Fruit fly (Drosophila melanogaster) whole organism, embryonic: ENCODE measurements around the gene CG15196.

ENCODE experiments used
- Blimp-1 ChIP-seq: fragments of 200-800 bp; sonication (Bioruptor generic); optimal IDR thresholded peaks from 3 replicates; lab custom pipeline; 2018; ENCODE audit warnings: missing biosample characterization, missing genetic modification characterization, mild to moderate bottlenecking, moderate library complexity, missing genetic modification reagents
- CG10209 ChIP-seq: fragments of 200-800 bp; sonication (Bioruptor generic); optimal IDR thresholded peaks from 3 replicates; lab custom pipeline; 2017; ENCODE audit warnings: missing biosample characterization, mild to moderate bottlenecking, missing genetic modification characterization, missing genetic modification reagents
- CG12219 ChIP-seq: fragments of 200-800 bp; sonication (Bioruptor generic); optimal IDR thresholded peaks from 3 replicates; lab custom pipeline; 2018; ENCODE audit warnings: missing biosample characterization, mild to moderate bottlenecking, missing genetic modification characterization
- CG13287 ChIP-seq: fragments of 200-800 bp; sonication (Bioruptor generic); IDR thresholded peaks from 2 replicates; pipeline ENCODE4 v1.3.6; 2022; ENCODE audit warnings: missing biosample characterization, missing genetic modification characterization; ENCODE audit not compliant: partially characterized antibody
- CG13296 ChIP-seq: fragments of 200-800 bp; sonication (Bioruptor generic); optimal IDR thresholded peaks from 3 replicates; lab custom pipeline; 2018; ENCODE audit warnings: missing biosample characterization, mild to moderate bottlenecking, missing genetic modification characterization
- CG15269 ChIP-seq: fragments of 200-800 bp; sonication (Bioruptor generic); optimal IDR thresholded peaks from 2 replicates; lab custom pipeline; 2018; ENCODE audit warnings: missing biosample characterization, mild to moderate bottlenecking, missing genetic modification characterization, moderate library complexity
- CG15479 ChIP-seq: fragments of 200-800 bp; sonication (Bioruptor generic); optimal IDR thresholded peaks from 3 replicates; lab custom pipeline; 2019; ENCODE audit warnings: missing biosample characterization, mild to moderate bottlenecking, missing genetic modification characterization, moderate library complexity
- CG17359 ChIP-seq: fragments of 200-800 bp; sonication (Bioruptor generic); optimal IDR thresholded peaks from 3 replicates; lab custom pipeline; 2018; ENCODE audit warnings: missing biosample characterization, mild to moderate bottlenecking, missing genetic modification characterization, moderate library complexity
- CG34376 ChIP-seq: fragments of 200-800 bp; sonication (Bioruptor generic); optimal IDR thresholded peaks from 2 replicates; lab custom pipeline; 2018; ENCODE audit warnings: missing biosample characterization, mild to moderate bottlenecking, missing genetic modification characterization
- CG5180 ChIP-seq: fragments of 200-800 bp; sonication (Bioruptor generic); optimal IDR thresholded peaks from 3 replicates; lab custom pipeline; 2017; ENCODE audit warnings: missing biosample characterization, missing genetic modification characterization, mild to moderate bottlenecking, moderate library complexity, missing genetic modification reagents
- CG6175 ChIP-seq: fragments of 200-800 bp; sonication (Bioruptor generic); IDR thresholded peaks from 3 replicates; pipeline ENCODE4 v1.3.6; 2022; ENCODE audit warnings: missing biosample characterization, missing genetic modification characterization
- CG6254 ChIP-seq: fragments of 200-800 bp; sonication (Bioruptor generic); optimal IDR thresholded peaks from 3 replicates; lab custom pipeline; 2017; ENCODE audit warnings: mild to moderate bottlenecking, missing biosample characterization, missing genetic modification reagents, missing genetic modification characterization
- CG6683 ChIP-seq: fragments of 200-800 bp; sonication (Bioruptor generic); optimal IDR thresholded peaks from 2 replicates; lab custom pipeline; 2017; ENCODE audit warnings: missing biosample characterization, mild to moderate bottlenecking, missing genetic modification characterization, missing genetic modification reagents
- CG7357 ChIP-seq: fragments of 200-800 bp; sonication (Bioruptor generic); IDR thresholded peaks from 3 replicates; pipeline ENCODE4 v1.3.6; 2022; ENCODE audit warnings: missing biosample characterization, missing genetic modification characterization
- CG7372 ChIP-seq: fragments of 200-800 bp; sonication (Bioruptor generic); IDR thresholded peaks from 2 replicates; pipeline ENCODE4 v1.3.6; 2022; ENCODE audit warnings: missing biosample characterization, missing genetic modification characterization
- CG7556 ChIP-seq: fragments of 200-800 bp; sonication (Bioruptor generic); optimal IDR thresholded peaks from 2 replicates; lab custom pipeline; 2017; ENCODE audit warnings: missing biosample characterization, mild to moderate bottlenecking, missing genetic modification characterization
- CG7786 ChIP-seq: fragments of 200-800 bp; sonication (Bioruptor generic); optimal IDR thresholded peaks from 2 replicates; lab custom pipeline; 2016; ENCODE audit warnings: missing biosample characterization, missing genetic modification characterization
- CG9817 ChIP-seq: fragments of 200-800 bp; sonication (Bioruptor generic); optimal IDR thresholded peaks from 2 replicates; lab custom pipeline; 2018; ENCODE audit warnings: missing biosample characterization, mild to moderate bottlenecking, missing genetic modification characterization, moderate library complexity
- D19A ChIP-seq: fragments of 200-800 bp; optimal IDR thresholded peaks from 3 replicates; lab custom pipeline; 2019; ENCODE audit warnings: missing biosample characterization, mild to moderate bottlenecking, missing genetic modification characterization, moderate library complexity
- Deaf1 ChIP-seq: fragments of 200-800 bp; optimal IDR thresholded peaks from 3 replicates; lab custom pipeline; 2019; ENCODE audit warnings: missing biosample characterization, mild to moderate bottlenecking, missing genetic modification characterization, moderate library complexity
- Eip74EF ChIP-seq, 2 experiments: fragments of 200-800 bp in 1 of 2; fragments of >200 bp in 1 of 2; sonication (Bioruptor generic) in 1 of 2; optimal IDR thresholded peaks; 2 replicates each; lab custom pipeline; 2017 to 2019; ENCODE audit warnings: missing biosample characterization in 2 of 2, missing genetic modification characterization in 2 of 2, mild to moderate bottlenecking in 1 of 2, moderate library complexity in 1 of 2
- Fer1 ChIP-seq: fragments of 200-800 bp; sonication (Bioruptor generic); optimal IDR thresholded peaks from 2 replicates; lab custom pipeline; 2017; ENCODE audit warnings: missing biosample characterization, mild to moderate bottlenecking, missing genetic modification characterization
- Hr51 ChIP-seq, 2 experiments: fragments of 200-800 bp; sonication (Bioruptor generic); optimal IDR thresholded peaks; 2 replicates in 1 of 2; 3 replicates in 1 of 2; lab custom pipeline; 2016 to 2018; ENCODE audit warnings: missing biosample characterization in 2 of 2, missing genetic modification characterization in 2 of 2, mild to moderate bottlenecking in 1 of 2, moderate library complexity in 1 of 2
- Hr78 ChIP-seq, 2 experiments: fragments of 200-800 bp in 1 of 2; fragments of >200 bp in 1 of 2; sonication (Bioruptor generic) in 1 of 2; optimal IDR thresholded peaks; 2 replicates each; lab custom pipeline; 2017 to 2019; ENCODE audit warnings: missing biosample characterization in 2 of 2, missing genetic modification characterization in 2 of 2, mild to moderate bottlenecking in 1 of 2, moderate library complexity in 1 of 2
- Jarid2 ChIP-seq: fragments of 200-800 bp; sonication (Bioruptor generic); optimal IDR thresholded peaks from 3 replicates; lab custom pipeline; 2017; ENCODE audit warnings: mild to moderate bottlenecking, missing biosample characterization, missing genetic modification reagents, missing genetic modification characterization
- Lim3 ChIP-seq: fragments of 200-800 bp; sonication (Bioruptor generic); IDR thresholded peaks from 2 replicates; pipeline ENCODE4 v1.3.6; 2022; ENCODE audit warnings: missing biosample characterization, missing genetic modification characterization
- MBD-R2 ChIP-seq: fragments of 200-800 bp; sonication (Bioruptor generic); IDR thresholded peaks from 2 replicates; pipeline ENCODE4 v1.3.6; 2022; ENCODE audit warnings: missing biosample characterization, missing genetic modification characterization
- NFAT ChIP-seq: fragments of 200-800 bp; sonication (Bioruptor generic); IDR thresholded peaks from 2 replicates; pipeline ENCODE4 v1.3.6; 2022; ENCODE audit warnings: missing biosample characterization, missing genetic modification characterization
- Nf-YC ChIP-seq: fragments of 200-800 bp; optimal IDR thresholded peaks from 3 replicates; lab custom pipeline; 2019; ENCODE audit warnings: missing biosample characterization, mild to moderate bottlenecking, missing genetic modification characterization, moderate library complexity
- Six4 ChIP-seq: fragments of 200-800 bp; sonication (Bioruptor generic); optimal IDR thresholded peaks from 2 replicates; lab custom pipeline; 2016; ENCODE audit warnings: missing biosample characterization, missing genetic modification characterization
- Sry-β ChIP-seq: fragments of 200-800 bp; sonication (Bioruptor generic); optimal IDR thresholded peaks from 2 replicates; lab custom pipeline; 2018; ENCODE audit warnings: missing biosample characterization, mild to moderate bottlenecking, missing genetic modification characterization, moderate library complexity
- ci ChIP-seq: fragments of 200-800 bp; sonication (Bioruptor generic); IDR thresholded peaks from 3 replicates; pipeline ENCODE4 v1.3.6; 2022; ENCODE audit warnings: missing biosample characterization, missing genetic modification characterization
- dati ChIP-seq: fragments of 200-800 bp; sonication (Bioruptor generic); IDR thresholded peaks from 2 replicates; pipeline ENCODE4 v1.3.6; 2022; ENCODE audit warnings: missing biosample characterization, missing genetic modification characterization
- dysf ChIP-seq: fragments of 200-800 bp; sonication (Bioruptor generic); IDR thresholded peaks from 3 replicates; pipeline ENCODE4 v1.3.6; 2022; ENCODE audit warnings: missing biosample characterization, missing genetic modification characterization
- exex ChIP-seq: fragments of 200-800 bp; sonication (Bioruptor generic); optimal IDR thresholded peaks from 4 replicates; lab custom pipeline; 2018; ENCODE audit warnings: missing biosample characterization, mild to moderate bottlenecking, missing genetic modification characterization, moderate library complexity
- fd64A ChIP-seq: fragments of 200-800 bp; sonication (Bioruptor generic); optimal IDR thresholded peaks from 3 replicates; lab custom pipeline; 2018; ENCODE audit warnings: missing biosample characterization, mild to moderate bottlenecking, missing genetic modification characterization
- gcm ChIP-seq: fragments of 200-800 bp; sonication (Bioruptor generic); optimal IDR thresholded peaks from 2 replicates; lab custom pipeline; 2019; ENCODE audit warnings: missing biosample characterization, mild to moderate bottlenecking, missing genetic modification characterization, moderate library complexity
- grau ChIP-seq: fragments of 200-800 bp; optimal IDR thresholded peaks from 3 replicates; lab custom pipeline; 2019; ENCODE audit warnings: missing biosample characterization, mild to moderate bottlenecking, missing genetic modification characterization, moderate library complexity
- grn ChIP-seq: fragments of 200-800 bp; sonication (Bioruptor generic); optimal IDR thresholded peaks from 3 replicates; lab custom pipeline; 2017; ENCODE audit warnings: missing biosample characterization, missing genetic modification characterization
- hkb ChIP-seq, 2 experiments: fragments of 200-800 bp in 1 of 2; fragments of >200 bp in 1 of 2; sonication (Bioruptor generic) in 1 of 2; IDR thresholded peaks in 1 of 2; optimal IDR thresholded peaks in 1 of 2; 2 replicates each; pipeline versions ENCODE4 v1.3.6 to Lab custom; 2017 to 2022; ENCODE audit warnings: missing biosample characterization in 1 of 2, missing genetic modification characterization in 1 of 2
- maf-S ChIP-seq: fragments of 200-800 bp; sonication (Bioruptor generic); optimal IDR thresholded peaks from 2 replicates; lab custom pipeline; 2016; ENCODE audit warnings: missing biosample characterization, missing genetic modification characterization
- pb ChIP-seq: fragments of 200-800 bp; sonication (Bioruptor generic); optimal IDR thresholded peaks from 3 replicates; lab custom pipeline; 2016; ENCODE audit warnings: missing biosample characterization, missing genetic modification characterization
- row ChIP-seq: fragments of 200-800 bp; sonication (Bioruptor generic); IDR thresholded peaks from 3 replicates; pipeline ENCODE4 v1.3.6; 2022; ENCODE audit warnings: missing biosample characterization, missing genetic modification characterization
- run ChIP-seq: fragments of 200-800 bp; sonication (Bioruptor generic); optimal IDR thresholded peaks from 3 replicates; lab custom pipeline; 2018; ENCODE audit warnings: missing biosample characterization, mild to moderate bottlenecking, missing genetic modification characterization
- salm ChIP-seq: fragments of 200-800 bp; sonication (Bioruptor generic); optimal IDR thresholded peaks from 2 replicates; lab custom pipeline; 2018; ENCODE audit warnings: missing biosample characterization, mild to moderate bottlenecking, missing genetic modification characterization
- sd ChIP-seq: fragments of 200-800 bp; sonication (Bioruptor generic); optimal IDR thresholded peaks from 3 replicates; lab custom pipeline; 2018; ENCODE audit warnings: missing biosample characterization, mild to moderate bottlenecking, missing genetic modification characterization, moderate library complexity
- so ChIP-seq: fragments of 200-800 bp; sonication (Bioruptor generic); IDR thresholded peaks from 3 replicates; pipeline ENCODE4 v1.3.6; 2022; ENCODE audit warnings: missing biosample characterization, missing genetic modification characterization
- vvl ChIP-seq: fragments of 200-800 bp; sonication (Bioruptor generic); IDR thresholded peaks from 2 replicates; pipeline ENCODE4 v1.3.6; 2022; ENCODE audit warnings: missing biosample characterization, missing genetic modification characterization

CG15196 gene

DNA sequence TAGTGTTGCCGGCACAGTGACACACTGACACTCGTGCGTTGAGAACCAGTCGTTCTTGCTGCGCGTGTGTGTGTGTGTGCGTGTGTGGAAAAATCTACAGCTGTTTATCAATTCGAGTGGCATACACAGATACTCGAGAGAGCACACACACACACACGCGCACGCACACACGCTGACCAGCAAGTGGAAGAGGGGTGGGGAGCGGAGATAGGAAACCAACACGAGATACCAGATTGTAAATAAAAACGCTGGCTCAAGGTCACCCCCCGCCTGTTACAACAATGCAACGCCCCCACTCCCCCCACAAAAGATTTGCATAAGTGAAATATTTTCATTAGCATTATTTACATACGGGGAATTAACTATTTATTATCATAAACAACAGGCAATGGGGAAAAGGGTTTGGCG lies 17.5 kb downstream of the CG15196 start (continued):
- peak; percentile 48 for TF ChIP-seq exex (tag; lab: Kevin White, UChicago)
- peak; percentile 54; the same call in 1 of the 2 replicates for TF ChIP-seq NFAT (GFP tag; lab: Robert Waterston, UW)
- peak; percentile 78 for TF ChIP-seq vvl
- peak; percentile 30; the same call in 1 of the 2 replicates for TF ChIP-seq MBD-R2 (GFP tag; lab: Robert Waterston, UW)
- TF ChIP-seq Six4 (GFP tag; lab: Kevin White, UChicago), result no peak
- peak; percentile 14 for TF ChIP-seq gcm (GFP tag; lab: Kevin White, UChicago)
- no peak for TF ChIP-seq dati (GFP tag; lab: Robert Waterston, UW)
- peak; percentile 9 for TF ChIP-seq CG9817
- peak; percentile 50 for TF ChIP-seq CG5180 (GFP tag; lab: Kevin White, UChicago)
- TF ChIP-seq hkb (optimal IDR thresholded peaks at IDR 0.05; lab: Kevin White, UChicago), result no peak
- TF ChIP-seq hkb (GFP tag; IDR thresholded peaks at IDR 0.05; lab: Robert Waterston, UW), result 0 out of 2 replicates have a peak, but pooled peaks have one; percentile 30
- TF ChIP-seq row (GFP tag; lab: Robert Waterston, UW), result peak; percentile 5; the same call in 1 of the 3 replicates
- peak; percentile 61 for TF ChIP-seq CG13296
- TF ChIP-seq CG7556, result peak; percentile 32
- TF ChIP-seq CG7786 (GFP tag; lab: Kevin White, UChicago), result no peak
- no peak for TF ChIP-seq maf-S (GFP tag; lab: Kevin White, UChicago)
- TF ChIP-seq CG15479, result no peak
- peak; percentile 16 for TF ChIP-seq D19A (tag; lab: Kevin White, UChicago)
- TF ChIP-seq Jarid2 (GFP tag; lab: Kevin White, UChicago), result peak; percentile 33
- no peak for TF ChIP-seq CG7372 (GFP tag; lab: Robert Waterston, UW)
- TF ChIP-seq salm (tag; lab: Kevin White, UChicago), result peak; percentile 23
- TF ChIP-seq CG12219 (GFP tag; lab: Kevin White, UChicago), result peak; percentile 41
- no peak for TF ChIP-seq run (tag; lab: Kevin White, UChicago)
- 0 out of 3 replicates have a peak, but pooled peaks have one; percentile 49 for TF ChIP-seq so
- TF ChIP-seq Nf-YC (tag; lab: Kevin White, UChicago), result peak; percentile 14
- TF ChIP-seq CG6254, result peak; percentile 37
- peak; percentile 70 for TF ChIP-seq fd64A (GFP tag; lab: Kevin White, UChicago)
- TF ChIP-seq CG15269 (tag; lab: Kevin White, UChicago), result peak; percentile 44
- TF ChIP-seq sd (tag; lab: Kevin White, UChicago), result peak; percentile 75
- TF ChIP-seq Blimp-1, result peak; percentile 56
- peak; percentile 33 for TF ChIP-seq CG6683 (GFP tag; lab: Kevin White, UChicago)
- peak; percentile 4 for TF ChIP-seq Sry-β (GFP tag; lab: Kevin White, UChicago)
- no peak for TF ChIP-seq Hr51 (GFP tag; optimal IDR thresholded peaks at IDR 0.05; lab: Kevin White, UChicago)
- TF ChIP-seq Lim3 (GFP tag; lab: Robert Waterston, UW), result no peak
- peak; percentile 11 for TF ChIP-seq pb
- 0 out of 3 replicates have a peak, but pooled peaks have one; percentile 12 for TF ChIP-seq dysf (GFP tag; lab: Robert Waterston, UW)
- peak; percentile 32 for TF ChIP-seq CG17359 (tag; lab: Kevin White, UChicago)
- TF ChIP-seq ci (GFP tag; lab: Robert Waterston, UW), result 0 out of 3 replicates have a peak, but pooled peaks have one; percentile 21
- TF ChIP-seq Fer1, result peak; percentile 81
- TF ChIP-seq CG6175, result peak; percentile 66; the same call in 1 of the 3 replicates
- peak; percentile 65 for TF ChIP-seq grn (GFP tag; lab: Kevin White, UChicago)
- peak; percentile 23 for TF ChIP-seq Deaf1
- peak in 1 of 2 experiments; percentile 23 for TF ChIP-seq Hr78 (GFP tag; optimal IDR thresholded peaks at IDR 0.05; lab: Kevin White, UChicago)
- TF ChIP-seq CG13287, result peak; percentile 11; the same call in 1 of the 2 replicates
- TF ChIP-seq Eip74EF (GFP tag; optimal IDR thresholded peaks at IDR 0.05; lab: Kevin White, UChicago), result peak in 1 of 2 experiments; percentile 17
- no peak for TF ChIP-seq CG7357 (GFP tag; lab: Robert Waterston, UW)
- peak; percentile 18 for TF ChIP-seq grau (tag; lab: Kevin White, UChicago)
- peak; percentile 76 for TF ChIP-seq CG34376 (GFP tag; lab: Kevin White, UChicago)
- peak; percentile 43 for TF ChIP-seq CG10209
